Fruit fly (Drosophila melanogaster): ENCODE results near the gene Ttc1.

The Ttc1 gene

dm6 chr3R:16469501-16470263 lies 26.9 kb upstream of the Ttc1 start, which contains the start of the genes CG42232 and CSN5 (continued):
- TF ChIP-seq insv (GFP tag; optimal IDR thresholded peaks at IDR 0.05): peak in 1 of 2 experiments; percentile 4
- peak; percentile 13 for TF ChIP-seq Usf (GFP tag; optimal IDR thresholded peaks at IDR 0.05)
- peak; percentile 49 for TF ChIP-seq fd96Cb (tag; optimal IDR thresholded peaks at IDR 0.05)
- TF ChIP-seq CG7271 (tag; optimal IDR thresholded peaks at IDR 0.05): no peak
- TF ChIP-seq CG9932 (GFP tag; IDR thresholded peaks at IDR 0.05): peak; percentile 68
- peak; percentile 78 for TF ChIP-seq Xbp1 (GFP tag; optimal IDR thresholded peaks at IDR 0.05)
- TF ChIP-seq CG5245 (GFP tag; optimal IDR thresholded peaks at IDR 0.05): peak; percentile 49
- peak; percentile 51 for TF ChIP-seq Hmr (GFP tag; optimal IDR thresholded peaks at IDR 0.05)
- TF ChIP-seq CG32532 (GFP tag; IDR thresholded peaks at IDR 0.05): peak; percentile 57
- peak; percentile 12 for TF ChIP-seq shn (GFP tag; optimal IDR thresholded peaks at IDR 0.05)
- no peak for TF ChIP-seq jing (GFP tag; optimal IDR thresholded peaks at IDR 0.05)
- TF ChIP-seq peb (GFP tag; IDR thresholded peaks at IDR 0.05): no peak
- TF ChIP-seq Dip2 (GFP tag; IDR thresholded peaks at IDR 0.05): no peak
- TF ChIP-seq sc (optimal IDR thresholded peaks at IDR 0.05): no peak
- TF ChIP-seq sc (GFP tag; optimal IDR thresholded peaks at IDR 0.05): no peak
- peak; percentile 25; the same call in 1 of the 2 replicates for TF ChIP-seq Bgb (GFP tag; IDR thresholded peaks at IDR 0.05; ENCODE audit: partially characterized antibody)
- no peak for TF ChIP-seq hkb (optimal IDR thresholded peaks at IDR 0.05)
- peak; percentile 51; the same call in 1 of the 2 replicates for TF ChIP-seq hkb (GFP tag; IDR thresholded peaks at IDR 0.05)
- TF ChIP-seq Ets65A (GFP tag): peak; percentile 91
- TF ChIP-seq rib (GFP tag; IDR thresholded peaks at IDR 0.05): 0 out of 2 replicates have a peak, but pooled peaks have one; percentile 30
- no peak for TF ChIP-seq CG7556 (GFP tag; optimal IDR thresholded peaks at IDR 0.05)
- no peak for TF ChIP-seq dati (GFP tag; IDR thresholded peaks at IDR 0.05)
- TF ChIP-seq CG12659 (GFP tag; optimal IDR thresholded peaks at IDR 0.05): peak; percentile 73
- peak; percentile 22 for TF ChIP-seq Camta (GFP tag; optimal IDR thresholded peaks at IDR 0.05)
- peak; percentile 28 for TF ChIP-seq dm (GFP tag; optimal IDR thresholded peaks at IDR 0.05)
- TF ChIP-seq CG1602 (GFP tag; optimal IDR thresholded peaks at IDR 0.05): peak; percentile 67
- TF ChIP-seq chif (GFP tag; optimal IDR thresholded peaks at IDR 0.05): peak; percentile 28 to 45
- peak; percentile 1 for TF ChIP-seq Dad (GFP tag; optimal IDR thresholded peaks at IDR 0.05)
- TF ChIP-seq H2.0 (GFP tag; IDR thresholded peaks at IDR 0.05): peak; percentile 35; the same call in 1 of the 2 replicates
- TF ChIP-seq Adf1 (GFP tag; IDR thresholded peaks at IDR 0.05): no peak
- TF ChIP-seq Trl (optimal IDR thresholded peaks at IDR 0.05): no peak
- peak; percentile 40 for TF ChIP-seq Trl (GFP tag; optimal IDR thresholded peaks at IDR 0.05)
- TF ChIP-seq grau (tag; optimal IDR thresholded peaks at IDR 0.05): no peak
- peak; percentile 67 for TF ChIP-seq az2 (GFP tag; optimal IDR thresholded peaks at IDR 0.05)
- TF ChIP-seq nom (GFP tag; optimal IDR thresholded peaks at IDR 0.05): no peak
- peak; percentile 64 for TF ChIP-seq Ssrp (tag; optimal IDR thresholded peaks at IDR 0.05)
- peak; percentile 17; the same call in 1 of the 2 replicates for TF ChIP-seq CG32772 (GFP tag; IDR thresholded peaks at IDR 0.05)
- no peak for TF ChIP-seq eyg (GFP tag; optimal IDR thresholded peaks at IDR 0.05)
- peak; percentile 32 for TF ChIP-seq Ets97D (GFP tag; optimal IDR thresholded peaks at IDR 0.05)
- TF ChIP-seq gem (tag; optimal IDR thresholded peaks at IDR 0.05): peak; percentile 81
- no peak; the same call in 2 of the 3 replicates for TF ChIP-seq CG7357 (GFP tag; IDR thresholded peaks at IDR 0.05)
- TF ChIP-seq CG10267 (tag; optimal IDR thresholded peaks at IDR 0.05): peak; percentile 75
- TF ChIP-seq C15 (GFP tag; IDR thresholded peaks at IDR 0.05): no peak
- TF ChIP-seq corto (GFP tag; optimal IDR thresholded peaks at IDR 0.05): no peak
- TF ChIP-seq Mrtf (GFP tag; IDR thresholded peaks at IDR 0.05): no peak
- TF ChIP-seq slbo (GFP tag; IDR thresholded peaks at IDR 0.05): peak; percentile 69
- 0 out of 2 replicates have a peak, but pooled peaks have one; percentile 18 for TF ChIP-seq sob (GFP tag; IDR thresholded peaks at IDR 0.05)
- no peak for TF ChIP-seq Hey (tag; optimal IDR thresholded peaks at IDR 0.05)
- no peak for TF ChIP-seq zf30C (GFP tag; optimal IDR thresholded peaks at IDR 0.05)
- TF ChIP-seq hth (optimal IDR thresholded peaks at IDR 0.05): no peak
- no peak for TF ChIP-seq Atf3 (GFP tag; optimal IDR thresholded peaks at IDR 0.05)

Data from whole organism, embryonic.